Fruit fly (Drosophila melanogaster): ENCODE data around the gene CG13314.

DNA sequence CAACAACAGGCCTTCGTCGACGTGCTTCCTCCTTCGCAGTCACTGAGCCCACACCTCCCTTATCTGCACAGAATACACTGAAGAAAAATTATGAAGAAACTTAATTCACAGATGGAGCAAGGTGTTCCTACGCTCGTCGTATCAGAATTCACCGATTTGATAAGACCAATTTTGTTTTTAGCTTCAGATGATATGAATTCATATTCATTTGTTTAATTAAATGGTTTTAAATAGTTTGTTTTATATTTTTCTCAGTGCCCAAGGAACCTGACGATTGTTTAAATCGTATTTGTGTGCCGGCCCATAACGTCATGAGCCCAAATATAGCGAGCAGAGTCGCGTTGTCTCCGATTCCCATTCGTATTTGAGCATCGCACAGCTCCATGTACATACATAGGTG lies 42.0 kb downstream of the CG13314 start:
- TF ChIP-seq CG8478 (optimal IDR thresholded peaks at IDR 0.05) (no peak), CTCF (optimal IDR thresholded peaks at IDR 0.05) (no peak)

All from S2 (cell line).